Worm (Caenorhabditis elegans) whole organism, L4/young adult: Measurements from ENCODE around the gene shpk-1.

Source experiments
- W03F9.2 ChIP-seq: fragments of 150-350 bp; optimal IDR thresholded peaks from 2 replicates; lab custom pipeline; 2014; ENCODE audit warnings: missing biosample characterization, missing genetic modification characterization
- him-1 ChIP-seq: sonication (generic microtip); optimal IDR thresholded peaks from 2 replicates; lab custom pipeline; 2016; ENCODE audit warnings: missing genotype, missing genetic modification reagents, missing genetic modification characterization, missing compliant biosample characterization

- TF ChIP-seq W03F9.2 (no peak), him-1 (tag; lab: Kevin White, UChicago) (no peak)
These were observed 44.2 kb upstream of the shpk-1 start for ce11 chrIII:13563583-13563982.
